Worm (Caenorhabditis elegans) whole organism, L1 larva: ENCODE measurements around the gene sup-18.

ENCODE experiments used
- F16B12.6 ChIP-seq: fragments of 150-350 bp; optimal IDR thresholded peaks from 2 replicates; lab custom pipeline; 2014; ENCODE audit warnings: missing biosample characterization, missing genetic modification characterization
- Y116A8C.19 ChIP-seq: sonication (generic microtip); optimal IDR thresholded peaks from 2 replicates; lab custom pipeline; 2016; ENCODE audit warnings: missing compliant biosample characterization, missing genetic modification characterization, borderline replicate concordance
- alr-1 ChIP-seq: fragments of 200-800 bp; sonication (Bioruptor generic); optimal IDR thresholded peaks from 2 replicates; lab custom pipeline; 2018; ENCODE audit warnings: borderline replicate concordance, mild to moderate bottlenecking, missing genetic modification characterization, missing compliant biosample characterization
- aly-2 ChIP-seq: fragments of 150-350 bp; optimal IDR thresholded peaks from 2 replicates; lab custom pipeline; 2014; ENCODE audit warnings: missing biosample characterization, missing genetic modification characterization
- blmp-1 ChIP-seq: fragments of 150-350 bp; optimal IDR thresholded peaks from 2 replicates; lab custom pipeline; 2014; ENCODE audit warnings: missing biosample characterization, missing genetic modification characterization
- ceh-82 ChIP-seq, 3 experiments: fragments of 150-350 bp in 1 of 3; sonication (generic microtip) in 2 of 3; optimal IDR thresholded peaks; 2 replicates each; lab custom pipeline; 2014 to 2017; ENCODE audit warnings: missing biosample characterization in 3 of 3, missing genetic modification characterization in 3 of 3
- ceh-88 ChIP-seq: fragments of 200-800 bp; sonication (Bioruptor generic); IDR thresholded peaks from 2 replicates; pipeline ENCODE4 v1.3.6; 2022; ENCODE audit warnings: missing genetic modification characterization, missing compliant biosample characterization
- ceh-90 ChIP-seq: sonication (generic microtip); optimal IDR thresholded peaks from 2 replicates; lab custom pipeline; 2016; ENCODE audit warnings: missing genetic modification characterization, missing compliant biosample characterization
- dpl-1 ChIP-seq, 3 experiments: fragments of 150-350 bp in 2 of 3; sonication (generic microtip) in 1 of 3; optimal IDR thresholded peaks; 2 replicates each; lab custom pipeline; 2014 to 2017; ENCODE audit warnings: missing biosample characterization in 3 of 3, missing genetic modification characterization in 3 of 3, missing genetic modification reagents in 3 of 3
- efl-1 ChIP-seq, 4 experiments: fragments of 150-350 bp; optimal IDR thresholded peaks in 3 of 4; peaks in 1 of 4; 1 replicate in 1 of 4; 2 replicates in 3 of 4; lab custom pipeline; 2014; ENCODE audit warnings: missing biosample characterization in 2 of 4, missing genetic modification characterization in 2 of 4, missing genetic modification reagents in 2 of 4
- elt-2 ChIP-seq: sonication (generic microtip); optimal IDR thresholded peaks from 2 replicates; lab custom pipeline; 2016; ENCODE audit warnings: missing genetic modification characterization, mild to moderate bottlenecking, inconsistent platforms, missing compliant biosample characterization, missing genetic modification reagents
- elt-3 ChIP-seq, 6 experiments: fragments of 150-350 bp in 1 of 6; sonication (generic microtip); optimal IDR thresholded peaks; 2 replicates each; lab custom pipeline; 2017 to 2018; ENCODE audit warnings: missing biosample characterization in 6 of 6, missing genetic modification characterization in 6 of 6, inconsistent platforms in 1 of 6
- ets-5 ChIP-seq: fragments of 200-800 bp; sonication (Bioruptor generic); IDR thresholded peaks from 2 replicates; pipeline ENCODE4 v1.3.6; 2022; ENCODE audit warnings: missing genetic modification characterization, missing compliant biosample characterization
- grh-1 ChIP-seq: fragments of 200-800 bp; sonication (Bioruptor generic); IDR thresholded peaks from 2 replicates; pipeline ENCODE4 v1.3.6; 2022; ENCODE audit warnings: missing genetic modification reagents, missing genetic modification characterization, missing compliant biosample characterization
- lin-14 ChIP-seq: fragments of 200-800 bp; sonication (Bioruptor generic); optimal IDR thresholded peaks from 2 replicates; lab custom pipeline; 2018; ENCODE audit warnings: mild to moderate bottlenecking, missing genetic modification characterization, moderate library complexity, missing compliant biosample characterization
- lin-15B ChIP-seq: fragments of 150-350 bp; sonication (generic microtip); optimal IDR thresholded peaks from 3 replicates; lab custom pipeline; 2014; ENCODE audit warnings: missing biosample characterization, missing genetic modification characterization
- lin-35 ChIP-seq, 2 experiments: fragments of 150-350 bp; optimal IDR thresholded peaks; 2 replicates each; lab custom pipeline; 2014; ENCODE audit warnings: missing biosample characterization in 2 of 2, missing genetic modification characterization in 2 of 2, missing genetic modification reagents in 2 of 2
- lin-39 ChIP-seq: fragments of 150-350 bp; optimal IDR thresholded peaks from 2 replicates; lab custom pipeline; 2014; ENCODE audit warnings: missing biosample characterization, missing genetic modification reagents, missing genetic modification characterization
- lsy-2 ChIP-seq, 2 experiments: fragments of 150-350 bp; optimal IDR thresholded peaks; 2 replicates each; lab custom pipeline; 2014; ENCODE audit warnings: missing biosample characterization in 2 of 2, missing genetic modification characterization in 2 of 2
- mdl-1 ChIP-seq, 2 experiments: fragments of 150-350 bp; optimal IDR thresholded peaks; 2 replicates each; lab custom pipeline; 2014 to 2017; ENCODE audit warnings: missing biosample characterization in 2 of 2, missing genetic modification characterization in 2 of 2, inconsistent platforms in 1 of 2
- mep-1 ChIP-seq: fragments of 150-350 bp; optimal IDR thresholded peaks from 2 replicates; lab custom pipeline; 2014; ENCODE audit warnings: missing biosample characterization, missing genetic modification characterization
- nhr-11 ChIP-seq: fragments of 150-350 bp; optimal IDR thresholded peaks from 2 replicates; lab custom pipeline; 2014; ENCODE audit warnings: missing biosample characterization, missing genetic modification characterization
- nhr-12 ChIP-seq: sonication (generic microtip); optimal IDR thresholded peaks from 2 replicates; lab custom pipeline; 2017; ENCODE audit warnings: missing biosample characterization, missing genetic modification characterization
- nhr-20 ChIP-seq: sonication (generic microtip); optimal IDR thresholded peaks from 2 replicates; lab custom pipeline; 2016; ENCODE audit warnings: mild to moderate bottlenecking, missing genetic modification characterization, missing compliant biosample characterization
- nhr-76 ChIP-seq: sonication (generic microtip); optimal IDR thresholded peaks from 2 replicates; lab custom pipeline; 2017; ENCODE audit warnings: missing biosample characterization, missing genetic modification characterization
- nhr-85 ChIP-seq: sonication (generic microtip); peaks from one replicate; lab custom pipeline; 2016; ENCODE audit warnings: missing genetic modification characterization, inconsistent platforms, missing compliant biosample characterization
- nhr-90 ChIP-seq: sonication (generic microtip); optimal IDR thresholded peaks from 2 replicates; lab custom pipeline; 2016; ENCODE audit warnings: mild to moderate bottlenecking, missing genetic modification characterization, missing compliant biosample characterization; ENCODE audit not compliant: poor library complexity
- pag-3 ChIP-seq: sonication (generic microtip); optimal IDR thresholded peaks from 2 replicates; lab custom pipeline; 2017; ENCODE audit warnings: missing genetic modification characterization, mild to moderate bottlenecking, missing compliant biosample characterization, antibody characterized with exemption, borderline replicate concordance; ENCODE audit not compliant: insufficient read depth
- pax-3 ChIP-seq: fragments of 200-800 bp; sonication (Bioruptor generic); optimal IDR thresholded peaks from 2 replicates; lab custom pipeline; 2018; ENCODE audit warnings: mild to moderate bottlenecking, missing genetic modification characterization, moderate library complexity, missing compliant biosample characterization
- snu-23 ChIP-seq: sonication (generic microtip); optimal IDR thresholded peaks from 2 replicates; lab custom pipeline; 2016; ENCODE audit warnings: missing genetic modification characterization, missing compliant biosample characterization
- sptf-1 ChIP-seq: fragments of 150-350 bp; optimal IDR thresholded peaks from 2 replicates; lab custom pipeline; 2014; ENCODE audit warnings: missing biosample characterization, missing genetic modification characterization
- swsn-7 ChIP-seq: sonication (generic microtip); optimal IDR thresholded peaks from 2 replicates; lab custom pipeline; 2016; ENCODE audit warnings: missing genetic modification characterization, missing compliant biosample characterization
- tlp-1 ChIP-seq: fragments of 150-350 bp; optimal IDR thresholded peaks from 2 replicates; lab custom pipeline; 2014; ENCODE audit warnings: missing biosample characterization, missing genetic modification characterization
- unc-30 ChIP-seq: sonication (generic microtip); optimal IDR thresholded peaks from 2 replicates; lab custom pipeline; 2017; ENCODE audit warnings: missing biosample characterization, missing genetic modification characterization
- unc-98 ChIP-seq: fragments of 200-800 bp; sonication (Bioruptor generic); IDR thresholded peaks from 2 replicates; pipeline ENCODE4 v1.3.6; 2022; ENCODE audit warnings: missing genetic modification characterization, missing compliant biosample characterization
- ztf-11 ChIP-seq, 2 experiments: sonication (generic microtip); optimal IDR thresholded peaks; 2 replicates each; lab custom pipeline; 2016 to 2017; ENCODE audit warnings: missing genetic modification characterization in 2 of 2, missing biosample characterization in 1 of 2, missing compliant biosample characterization in 1 of 2
- ztf-4 ChIP-seq: fragments of 150-350 bp; optimal IDR thresholded peaks from 2 replicates; lab custom pipeline; 2014; ENCODE audit warnings: missing biosample characterization, missing genetic modification characterization

Gene sup-18

DNA sequence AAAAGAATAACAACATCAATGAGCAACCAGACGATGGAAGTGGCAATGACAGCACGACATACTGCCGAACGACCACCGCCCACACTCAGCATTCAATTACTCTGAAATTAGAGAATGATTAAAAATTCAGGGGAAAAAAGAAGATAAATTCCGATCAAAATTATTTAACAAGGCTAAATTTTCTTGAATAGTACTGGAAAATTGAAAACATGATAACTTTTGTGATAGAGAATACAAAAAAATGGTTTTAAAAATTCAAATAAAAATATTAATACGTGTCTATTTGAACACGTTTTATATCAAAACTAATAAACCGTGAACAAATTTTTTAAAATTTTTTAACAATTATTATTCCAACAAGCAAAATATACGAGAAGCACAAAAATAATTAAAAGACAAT is 39.0 kb upstream of the sup-18 start, which contains the start of gene gly-3:
Gene gly-3 (minus strand): TSS at position 101 of the 400 bp plus-strand sequence.
- TF ChIP-seq swsn-7 (tag; lab: Kevin White, UChicago), result no peak

DNA sequence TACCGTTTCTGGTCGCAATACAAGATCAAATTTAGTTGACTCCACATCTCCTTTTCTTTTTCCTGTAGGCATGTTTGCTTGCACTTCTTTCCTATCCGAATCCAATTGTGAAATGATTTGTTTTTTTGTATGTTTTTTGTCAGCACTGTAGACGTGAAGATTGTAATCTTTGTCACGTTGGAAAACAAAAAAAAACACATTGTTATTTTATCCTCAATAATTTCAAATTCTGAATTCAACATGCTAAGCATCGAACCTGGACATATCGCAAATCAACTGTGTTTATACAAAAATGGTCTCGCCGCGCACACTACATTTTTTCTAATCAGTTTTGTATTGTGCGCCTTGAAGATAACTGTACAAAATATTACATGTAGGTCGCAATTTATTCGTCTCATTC is 34.8 kb upstream of the sup-18 start, which contains the start of gene ZK688.12:
Gene ZK688.12 (minus strand): TSS at position 101 of the 400 bp plus-strand sequence.
- TF ChIP-seq nhr-20 (tag; lab: Kevin White, UChicago) (no peak), lin-39 (tag; lab: Kevin White, UChicago) (no peak), ceh-88 (GFP tag; lab: Robert Waterston, UW) (no peak), pax-3 (no peak), unc-30 (tag; lab: Kevin White, UChicago) (no peak), lin-15B (no peak)

DNA sequence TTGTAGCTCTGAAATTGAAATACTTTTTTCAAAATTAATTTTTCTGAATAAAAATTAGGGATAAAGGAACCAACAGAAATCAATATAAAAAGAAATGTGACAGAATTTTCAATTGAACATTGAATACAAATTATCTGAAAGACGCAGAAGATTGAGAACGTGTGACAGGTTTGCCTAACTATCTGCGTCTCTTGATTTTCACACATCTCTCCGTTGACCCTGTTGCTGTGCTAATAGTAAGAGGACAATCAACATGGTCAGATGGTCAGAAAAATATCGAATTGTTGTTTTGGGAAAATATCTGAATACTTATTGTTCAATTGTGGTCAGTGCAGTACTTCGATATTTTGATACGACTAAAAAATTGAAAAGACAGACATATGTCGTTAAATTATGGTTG is 32.9 kb upstream of the sup-18 start, which contains the start of gene ZK688.7:
Gene ZK688.7 (minus strand): TSS at position 14 of the 400 bp plus-strand sequence.
- TF ChIP-seq alr-1 (tag; lab: Kevin White, UChicago), result no peak
- no peak for TF ChIP-seq unc-98
- TF ChIP-seq ceh-90 (tag; lab: Kevin White, UChicago), result no peak
- no peak for TF ChIP-seq ets-5
- peak; percentile 37 for TF ChIP-seq blmp-1
- TF ChIP-seq swsn-7 (tag; lab: Kevin White, UChicago), result no peak
- TF ChIP-seq lin-14 (GFP tag; lab: Kevin White, UChicago), result peak; percentile 81
- no peak for TF ChIP-seq elt-2 (tag; lab: Kevin White, UChicago)
- TF ChIP-seq F16B12.6 (tag; lab: Kevin White, UChicago), result no peak
- TF ChIP-seq Y116A8C.19, result no peak
- TF ChIP-seq lin-35 (GFP tag; optimal IDR thresholded peaks at IDR 0.05; lab: Kevin White, UChicago), result peak in 1 of 2 experiments; percentile 68
- TF ChIP-seq elt-3 (tag; optimal IDR thresholded peaks at IDR 0.05; lab: Kevin White, UChicago), result peak in 1 of 6 experiments; percentile 63
- no peak for TF ChIP-seq ztf-4 (tag; lab: Kevin White, UChicago)
- no peak for TF ChIP-seq pag-3
- TF ChIP-seq ceh-82 (tag; optimal IDR thresholded peaks at IDR 0.05; lab: Kevin White, UChicago), result no peak
- peak; percentile 70 for TF ChIP-seq snu-23 (GFP tag; lab: Kevin White, UChicago)
- peak; percentile 66 for TF ChIP-seq nhr-85 (tag; lab: Kevin White, UChicago)
- TF ChIP-seq tlp-1 (tag; lab: Kevin White, UChicago), result no peak
- TF ChIP-seq efl-1 (optimal IDR thresholded peaks at IDR 0.05; lab: Kevin White, UChicago), result peak; percentile 1 to 30
- peak; percentile 19 to 71 for TF ChIP-seq efl-1 (GFP tag; optimal IDR thresholded peaks at IDR 0.05 in 1 of 2; lab: Kevin White, UChicago)
- TF ChIP-seq nhr-20 (tag; lab: Kevin White, UChicago), result peak; percentile 57
- TF ChIP-seq nhr-76, result no peak
- no peak for TF ChIP-seq grh-1 (GFP tag; lab: Robert Waterston, UW)
- no peak for TF ChIP-seq aly-2
- TF ChIP-seq sptf-1 (tag; lab: Kevin White, UChicago), result no peak
- peak; percentile 8 to 34 (median 33) for TF ChIP-seq dpl-1 (GFP tag; optimal IDR thresholded peaks at IDR 0.05; lab: Kevin White, UChicago)
- TF ChIP-seq mep-1 (tag; lab: Kevin White, UChicago), result peak; percentile 51
- TF ChIP-seq nhr-90 (tag; lab: Kevin White, UChicago), result peak; percentile 11
- peak in 1 of 2 experiments; percentile 15 for TF ChIP-seq lsy-2 (tag; optimal IDR thresholded peaks at IDR 0.05; lab: Kevin White, UChicago)
- TF ChIP-seq mdl-1 (tag; optimal IDR thresholded peaks at IDR 0.05; lab: Kevin White, UChicago), result peak in 1 of 2 experiments; percentile 15
- TF ChIP-seq nhr-11 (tag; lab: Kevin White, UChicago), result no peak
- TF ChIP-seq nhr-12, result no peak
- TF ChIP-seq ztf-11 (tag; optimal IDR thresholded peaks at IDR 0.05; lab: Kevin White, UChicago), result no peak

DNA sequence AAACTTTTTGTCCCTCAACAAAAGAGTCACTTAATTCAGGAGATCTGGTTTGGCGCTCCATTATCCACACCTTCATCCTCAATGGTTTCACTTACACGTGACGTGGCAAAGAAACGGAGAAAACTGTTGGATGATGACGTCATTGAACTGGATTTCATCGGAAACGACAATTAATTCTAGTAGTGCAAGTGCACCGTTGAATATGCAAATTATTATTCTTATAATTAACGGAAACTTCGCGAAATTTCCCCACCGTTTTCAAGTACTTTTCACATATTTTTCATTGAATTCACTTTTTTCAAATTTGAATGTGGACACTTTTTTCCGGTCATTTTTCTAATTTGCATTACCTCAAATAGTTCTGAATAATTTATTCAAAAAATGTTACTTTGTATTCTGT is 30.6 kb upstream of the sup-18 start, which contains the start of gene ZK688.1:
Gene ZK688.1 (plus strand): TSS at position 301 of the 400 bp plus-strand sequence.
- no peak for TF ChIP-seq mdl-1 (tag; optimal IDR thresholded peaks at IDR 0.05; lab: Kevin White, UChicago)
- TF ChIP-seq ceh-90 (tag; lab: Kevin White, UChicago), result no peak
- no peak for TF ChIP-seq sptf-1 (tag; lab: Kevin White, UChicago)
- no peak for TF ChIP-seq efl-1 (optimal IDR thresholded peaks at IDR 0.05; lab: Kevin White, UChicago)
- peak in 1 of 2 experiments; percentile 52 for TF ChIP-seq efl-1 (GFP tag; optimal IDR thresholded peaks at IDR 0.05 in 1 of 2; lab: Kevin White, UChicago)
